Fruit fly (Drosophila melanogaster): ENCODE results near the gene Npc2b.
A peak's percentile ranks its signal among the peaks of the same experiment; 100 is the strongest.

Gene Npc2b

DNA sequence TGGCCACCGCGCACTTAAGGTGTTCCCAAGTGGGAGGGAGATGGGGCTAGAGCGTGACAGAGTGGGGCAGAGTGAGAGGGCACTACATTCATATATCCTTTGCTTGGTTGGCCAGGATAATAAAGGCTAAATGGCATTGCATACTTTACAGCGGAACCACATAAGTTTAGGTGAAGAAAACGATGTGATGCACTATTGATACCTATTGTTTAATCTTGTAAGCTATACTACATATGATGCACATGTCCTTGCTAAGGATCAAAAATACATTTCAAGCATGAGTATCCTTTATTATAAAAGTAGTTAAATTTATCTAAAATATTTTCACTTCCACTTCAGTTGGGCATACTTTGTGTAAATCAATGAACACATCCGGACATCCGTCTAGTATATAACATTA, 48.3 kb upstream of the Npc2b start (continued):
- TF ChIP-seq CG31365 (tag; optimal IDR thresholded peaks at IDR 0.05) (no peak), CG13624 (GFP tag; optimal IDR thresholded peaks at IDR 0.05) (no peak), tap (tag; optimal IDR thresholded peaks at IDR 0.05) (no peak), btn (GFP tag; optimal IDR thresholded peaks at IDR 0.05) (no peak), dan (GFP tag; IDR thresholded peaks at IDR 0.05) (no peak), ap (GFP tag; IDR thresholded peaks at IDR 0.05) (0 out of 2 replicates have a peak, but pooled peaks have one; percentile 30), row (GFP tag; IDR thresholded peaks at IDR 0.05) (peak; percentile 76), Six4 (GFP tag; optimal IDR thresholded peaks at IDR 0.05) (no peak)

DNA sequence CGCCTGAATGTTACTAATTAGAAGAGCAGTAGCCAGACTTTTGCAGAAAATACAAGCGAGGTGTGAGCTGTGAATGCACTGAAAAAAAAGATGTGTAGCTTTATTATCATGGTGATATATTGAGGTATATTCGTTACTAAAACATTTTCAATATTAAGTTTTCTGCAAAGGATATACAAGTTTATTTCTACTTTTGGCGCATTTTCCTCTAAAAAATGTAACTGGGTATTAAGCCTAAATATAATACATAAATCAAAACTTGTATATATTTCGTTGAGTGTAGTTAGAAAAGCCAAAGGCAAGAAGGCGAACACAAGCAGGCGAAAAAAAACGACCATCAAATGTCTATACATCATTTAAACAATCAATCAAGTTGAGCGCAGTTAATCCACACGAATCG, 47.7 kb upstream of the Npc2b start:
- TF ChIP-seq hkb (optimal IDR thresholded peaks at IDR 0.05) (no peak), hkb (GFP tag; IDR thresholded peaks at IDR 0.05) (peak; percentile 44; the same call in 1 of the 2 replicates), wdn (GFP tag; IDR thresholded peaks at IDR 0.05) (no peak), HLH3B (GFP tag; IDR thresholded peaks at IDR 0.05) (0 out of 2 replicates have a peak, but pooled peaks have one; percentile 28), CG8765 (GFP tag; IDR thresholded peaks at IDR 0.05) (no peak), Blimp-1 (GFP tag; optimal IDR thresholded peaks at IDR 0.05) (peak; percentile 49), fd96Cb (tag; optimal IDR thresholded peaks at IDR 0.05) (peak; percentile 47), CG7271 (tag; optimal IDR thresholded peaks at IDR 0.05) (no peak), sqz (GFP tag; optimal IDR thresholded peaks at IDR 0.05) (no peak), nom (GFP tag; optimal IDR thresholded peaks at IDR 0.05) (no peak), Bdp1 (GFP tag; optimal IDR thresholded peaks at IDR 0.05) (no peak), bowl (GFP tag; IDR thresholded peaks at IDR 0.05) (no peak), row (GFP tag; IDR thresholded peaks at IDR 0.05) (peak; percentile 34; the same call in 2 of the 3 replicates), HLH4C (GFP tag; IDR thresholded peaks at IDR 0.05; ENCODE audit: partially characterized antibody) (no peak), CG13775 (GFP tag; optimal IDR thresholded peaks at IDR 0.05) (no peak), shn (GFP tag; optimal IDR thresholded peaks at IDR 0.05) (no peak), CG11398 (GFP tag; optimal IDR thresholded peaks at IDR 0.05) (no peak), CG7786 (GFP tag; optimal IDR thresholded peaks at IDR 0.05) (no peak), Rx (GFP tag; IDR thresholded peaks at IDR 0.05) (no peak), phol (tag; optimal IDR thresholded peaks at IDR 0.05) (peak; percentile 50), pita (GFP tag; optimal IDR thresholded peaks at IDR 0.05) (no peak), CG18599 (GFP tag; optimal IDR thresholded peaks at IDR 0.05) (peak; percentile 43), CG30403 (GFP tag; optimal IDR thresholded peaks at IDR 0.05) (no peak), CkIIα-i1 (GFP tag; IDR thresholded peaks at IDR 0.05) (no peak), CG17802 (tag; optimal IDR thresholded peaks at IDR 0.05) (peak; percentile 17), tup (GFP tag; optimal IDR thresholded peaks at IDR 0.05) (no peak), CG12299 (tag; optimal IDR thresholded peaks at IDR 0.05) (no peak), CG11695 (GFP tag; IDR thresholded peaks at IDR 0.05) (no peak), Hmr (GFP tag; optimal IDR thresholded peaks at IDR 0.05) (no peak), caup (GFP tag; optimal IDR thresholded peaks at IDR 0.05; ENCODE audit: severe bottlenecking) (no peak), en (GFP tag; optimal IDR thresholded peaks at IDR 0.05) (no peak), CG7556 (GFP tag; optimal IDR thresholded peaks at IDR 0.05) (no peak), ro (GFP tag; IDR thresholded peaks at IDR 0.05) (no peak), Camta (GFP tag; optimal IDR thresholded peaks at IDR 0.05) (no peak), CG11085 (GFP tag; IDR thresholded peaks at IDR 0.05) (no peak), Hr3 (GFP tag; optimal IDR thresholded peaks at IDR 0.05) (no peak), CG7357 (GFP tag; IDR thresholded peaks at IDR 0.05) (no peak), pfk (GFP tag; optimal IDR thresholded peaks at IDR 0.05) (no peak), ind (GFP tag; optimal IDR thresholded peaks at IDR 0.05) (peak; percentile 27), CG3281 (GFP tag; optimal IDR thresholded peaks at IDR 0.05) (peak; percentile 50), CG14710 (tag; optimal IDR thresholded peaks at IDR 0.05) (peak; percentile 31), CG17912 (GFP tag; optimal IDR thresholded peaks at IDR 0.05) (no peak), CG10654 (GFP tag; optimal IDR thresholded peaks at IDR 0.05) (peak; percentile 9), CG10565 (GFP tag; optimal IDR thresholded peaks at IDR 0.05) (no peak)

All from whole organism, embryonic.